Fruit fly (Drosophila melanogaster) whole organism, embryonic: Measurements from ENCODE around the gene mRpS31.

Source experiments
- CG10431 ChIP-seq: fragments of 200-800 bp; sonication (Bioruptor generic); optimal IDR thresholded peaks from 3 replicates; lab custom pipeline; 2018; ENCODE audit warnings: missing biosample characterization, mild to moderate bottlenecking, missing genetic modification characterization
- CG10565 ChIP-seq: fragments of 200-800 bp; sonication (Bioruptor generic); optimal IDR thresholded peaks from 3 replicates; lab custom pipeline; 2016; ENCODE audit warnings: missing biosample characterization, mild to moderate bottlenecking, missing genetic modification characterization
- CG11398 ChIP-seq: fragments of 200-800 bp; sonication (Bioruptor generic); optimal IDR thresholded peaks from 2 replicates; lab custom pipeline; 2016; ENCODE audit warnings: missing biosample characterization, missing genetic modification characterization
- CG12659 ChIP-seq: fragments of 200-800 bp; sonication (Bioruptor generic); optimal IDR thresholded peaks from 3 replicates; lab custom pipeline; 2017; ENCODE audit warnings: mild to moderate bottlenecking, missing biosample characterization, missing genetic modification reagents, missing genetic modification characterization
- CG13123 ChIP-seq: fragments of 200-800 bp; sonication (Bioruptor generic); optimal IDR thresholded peaks from 2 replicates; lab custom pipeline; 2016; ENCODE audit warnings: missing biosample characterization, missing genetic modification characterization
- CG14965 ChIP-seq: fragments of 200-800 bp; sonication (Bioruptor generic); optimal IDR thresholded peaks from 2 replicates; lab custom pipeline; 2016; ENCODE audit warnings: missing biosample characterization, missing genetic modification characterization, borderline replicate concordance
- CG15479 ChIP-seq: fragments of 200-800 bp; sonication (Bioruptor generic); optimal IDR thresholded peaks from 3 replicates; lab custom pipeline; 2019; ENCODE audit warnings: missing biosample characterization, mild to moderate bottlenecking, missing genetic modification characterization, moderate library complexity
- CG17328 ChIP-seq: fragments of 200-800 bp; sonication (Bioruptor generic); IDR thresholded peaks from 2 replicates; pipeline ENCODE4 v1.3.6; 2022; ENCODE audit warnings: missing biosample characterization, missing genetic modification characterization
- CG17829 ChIP-seq: fragments of 200-800 bp; optimal IDR thresholded peaks from 2 replicates; lab custom pipeline; 2019; ENCODE audit warnings: missing biosample characterization, mild to moderate bottlenecking, missing genetic modification characterization, moderate library complexity
- CG18262 ChIP-seq: fragments of 200-800 bp; optimal IDR thresholded peaks from 3 replicates; lab custom pipeline; 2019; ENCODE audit warnings: missing biosample characterization, mild to moderate bottlenecking, missing genetic modification characterization, moderate library complexity
- CG2202 ChIP-seq: fragments of 200-800 bp; sonication (Bioruptor generic); optimal IDR thresholded peaks from 2 replicates; lab custom pipeline; 2018; ENCODE audit warnings: missing biosample characterization, mild to moderate bottlenecking, missing genetic modification characterization
- CG3163 ChIP-seq: fragments of 200-800 bp; sonication (Bioruptor generic); optimal IDR thresholded peaks from 3 replicates; lab custom pipeline; 2016; ENCODE audit warnings: missing biosample characterization, missing genetic modification characterization
- CG32772 ChIP-seq: fragments of 200-800 bp; sonication (Bioruptor generic); IDR thresholded peaks from 2 replicates; pipeline ENCODE4 v1.3.6; 2022; ENCODE audit warnings: missing biosample characterization, missing genetic modification characterization
- CG42726 ChIP-seq: fragments of 200-800 bp; sonication (Bioruptor generic); IDR thresholded peaks from 2 replicates; pipeline ENCODE4 v1.3.6; 2022; ENCODE audit warnings: missing biosample characterization, missing genetic modification characterization; ENCODE audit not compliant: partially characterized antibody
- CG4617 ChIP-seq: fragments of 200-800 bp; sonication (Bioruptor generic); optimal IDR thresholded peaks from 3 replicates; lab custom pipeline; 2016; ENCODE audit warnings: missing biosample characterization, missing genetic modification characterization, borderline replicate concordance
- CG4854 ChIP-seq: fragments of 200-800 bp; sonication (Bioruptor generic); optimal IDR thresholded peaks from 2 replicates; lab custom pipeline; 2016; ENCODE audit warnings: missing biosample characterization, missing genetic modification characterization, inconsistent platforms
- CG6791 ChIP-seq: fragments of 200-800 bp; sonication (Bioruptor generic); IDR thresholded peaks from 3 replicates; pipeline ENCODE4 v1.3.6; 2022; ENCODE audit warnings: missing biosample characterization, missing genetic modification characterization; ENCODE audit not compliant: partially characterized antibody
- CG7745 ChIP-seq: fragments of 200-800 bp; sonication (Bioruptor generic); optimal IDR thresholded peaks from 2 replicates; lab custom pipeline; 2018; ENCODE audit warnings: missing biosample characterization, mild to moderate bottlenecking, missing genetic modification characterization, moderate library complexity
- Dip2 ChIP-seq: fragments of 200-800 bp; sonication (Bioruptor generic); IDR thresholded peaks from 2 replicates; pipeline ENCODE4 v1.3.6; 2022; ENCODE audit warnings: missing biosample characterization, missing genetic modification characterization
- Elba2 ChIP-seq: fragments of 200-800 bp; sonication (Bioruptor generic); optimal IDR thresholded peaks from 3 replicates; lab custom pipeline; 2016; ENCODE audit warnings: missing biosample characterization, missing genetic modification characterization
- Ets65A ChIP-seq: fragments of 200-800 bp; sonication (Bioruptor generic); peaks from one replicate; lab custom pipeline; 2016; ENCODE audit warnings: missing biosample characterization, missing genetic modification characterization
- Fer2 ChIP-seq: fragments of 200-800 bp; sonication (Bioruptor generic); optimal IDR thresholded peaks from 2 replicates; lab custom pipeline; 2018; ENCODE audit warnings: missing biosample characterization, mild to moderate bottlenecking, missing genetic modification characterization, moderate library complexity
- Fer3 ChIP-seq: fragments of 200-800 bp; sonication (Bioruptor generic); optimal IDR thresholded peaks from 2 replicates; lab custom pipeline; 2018; ENCODE audit warnings: missing biosample characterization, mild to moderate bottlenecking, missing genetic modification characterization, moderate library complexity
- Hmx ChIP-seq: fragments of 200-800 bp; sonication (Bioruptor generic); optimal IDR thresholded peaks from 2 replicates; lab custom pipeline; 2016; ENCODE audit warnings: missing biosample characterization, missing genetic modification characterization
- PHDP ChIP-seq: fragments of 200-800 bp; sonication (Bioruptor generic); optimal IDR thresholded peaks from 3 replicates; lab custom pipeline; 2018; ENCODE audit warnings: missing biosample characterization, mild to moderate bottlenecking, missing genetic modification characterization, moderate library complexity
- Scr ChIP-seq: fragments of 200-800 bp; sonication (Bioruptor generic); IDR thresholded peaks from 2 replicates; pipeline ENCODE4 v1.3.6; 2022; ENCODE audit warnings: missing biosample characterization, missing genetic modification characterization; ENCODE audit not compliant: partially characterized antibody
- Spps ChIP-seq: fragments of 200-800 bp; sonication (Bioruptor generic); optimal IDR thresholded peaks from 2 replicates; lab custom pipeline; 2018; ENCODE audit warnings: missing biosample characterization, mild to moderate bottlenecking, missing genetic modification characterization
- ab ChIP-seq: fragments of 200-800 bp; sonication (Bioruptor generic); optimal IDR thresholded peaks from 2 replicates; lab custom pipeline; 2016; ENCODE audit warnings: missing biosample characterization, missing genetic modification characterization
- abd-A ChIP-seq: fragments of 200-800 bp; sonication (Bioruptor generic); optimal IDR thresholded peaks from 3 replicates; lab custom pipeline; 2019; ENCODE audit warnings: missing biosample characterization, mild to moderate bottlenecking, missing genetic modification characterization, moderate library complexity
- ap ChIP-seq: fragments of 200-800 bp; sonication (Bioruptor generic); IDR thresholded peaks from 2 replicates; pipeline ENCODE4 v1.3.6; 2022; ENCODE audit warnings: missing biosample characterization, missing genetic modification characterization
- bsh ChIP-seq, 2 experiments: fragments of 200-800 bp; sonication (Bioruptor generic); optimal IDR thresholded peaks; 2 replicates each; lab custom pipeline; 2017 to 2018; ENCODE audit warnings: mild to moderate bottlenecking in 2 of 2, missing biosample characterization in 2 of 2, missing genetic modification characterization in 2 of 2, moderate library complexity in 1 of 2
- cad ChIP-seq: fragments of >200 bp; optimal IDR thresholded peaks from 2 replicates; lab custom pipeline; 2017; ENCODE audit warnings: missing biosample characterization, missing genetic modification characterization
- chinmo ChIP-seq: fragments of 200-800 bp; sonication (Bioruptor generic); IDR thresholded peaks from 4 replicates; pipeline ENCODE4 v1.3.6; 2022; ENCODE audit warnings: missing biosample characterization, missing genetic modification characterization; ENCODE audit not compliant: partially characterized antibody
- dmrt11E ChIP-seq: fragments of 200-800 bp; sonication (Bioruptor generic); optimal IDR thresholded peaks from 3 replicates; lab custom pipeline; 2018; ENCODE audit warnings: missing biosample characterization, mild to moderate bottlenecking, missing genetic modification characterization, moderate library complexity
- fu2 ChIP-seq: fragments of 200-800 bp; sonication (Bioruptor generic); optimal IDR thresholded peaks from 2 replicates; lab custom pipeline; 2016; ENCODE audit warnings: missing biosample characterization, missing genetic modification characterization
- gcm ChIP-seq: fragments of 200-800 bp; sonication (Bioruptor generic); optimal IDR thresholded peaks from 2 replicates; lab custom pipeline; 2019; ENCODE audit warnings: missing biosample characterization, mild to moderate bottlenecking, missing genetic modification characterization, moderate library complexity
- ham ChIP-seq: fragments of 200-800 bp; sonication (Bioruptor generic); IDR thresholded peaks from 2 replicates; pipeline ENCODE4 v1.3.6; 2022; ENCODE audit warnings: missing biosample characterization, missing genetic modification characterization
- hbn ChIP-seq: fragments of 200-800 bp; sonication (Bioruptor generic); IDR thresholded peaks from 2 replicates; pipeline ENCODE4 v1.3.6; 2022; ENCODE audit warnings: missing biosample characterization, missing genetic modification characterization; ENCODE audit not compliant: partially characterized antibody
- pan ChIP-seq, 4 experiments: fragments of >200 bp in 3 of 4; fragments of 200-800 bp in 1 of 4; sonication (Bioruptor generic) in 1 of 4; optimal IDR thresholded peaks in 3 of 4; IDR thresholded peaks in 1 of 4; 2 replicates each; pipeline versions ENCODE4 v1.3.6 to Lab custom; 2017 to 2022; ENCODE audit warnings: missing biosample characterization in 2 of 4, missing genetic modification characterization in 2 of 4, mixed read lengths in 1 of 4
- pb ChIP-seq: fragments of 200-800 bp; sonication (Bioruptor generic); optimal IDR thresholded peaks from 3 replicates; lab custom pipeline; 2016; ENCODE audit warnings: missing biosample characterization, missing genetic modification characterization
- salm ChIP-seq: fragments of 200-800 bp; sonication (Bioruptor generic); optimal IDR thresholded peaks from 2 replicates; lab custom pipeline; 2018; ENCODE audit warnings: missing biosample characterization, mild to moderate bottlenecking, missing genetic modification characterization
- sima ChIP-seq: fragments of 200-800 bp; sonication (Bioruptor generic); optimal IDR thresholded peaks from 2 replicates; lab custom pipeline; 2016; ENCODE audit warnings: missing biosample characterization, missing genetic modification characterization
- slbo ChIP-seq: fragments of 200-800 bp; sonication (Bioruptor generic); IDR thresholded peaks from 2 replicates; pipeline ENCODE4 v1.3.6; 2022; ENCODE audit warnings: missing biosample characterization, missing genetic modification characterization
- sob ChIP-seq: fragments of 200-800 bp; sonication (Bioruptor generic); IDR thresholded peaks from 2 replicates; pipeline ENCODE4 v1.3.6; 2022; ENCODE audit warnings: missing biosample characterization, missing genetic modification characterization
- ssp ChIP-seq: fragments of 200-800 bp; sonication (Bioruptor generic); IDR thresholded peaks from 2 replicates; pipeline ENCODE4 v1.3.6; 2022; ENCODE audit warnings: missing biosample characterization, missing genetic modification characterization
- tap ChIP-seq: fragments of 200-800 bp; optimal IDR thresholded peaks from 3 replicates; lab custom pipeline; 2019; ENCODE audit warnings: missing biosample characterization, mild to moderate bottlenecking, missing genetic modification characterization, moderate library complexity
- tin ChIP-seq: fragments of 200-800 bp; sonication (Bioruptor generic); optimal IDR thresholded peaks from 3 replicates; lab custom pipeline; 2016; ENCODE audit warnings: missing biosample characterization, missing genetic modification characterization
- tio ChIP-seq: fragments of 200-800 bp; sonication (Bioruptor generic); optimal IDR thresholded peaks from 2 replicates; lab custom pipeline; 2017; ENCODE audit warnings: missing biosample characterization, missing genetic modification characterization, inconsistent platforms
- trh ChIP-seq: fragments of 200-800 bp; sonication (Bioruptor generic); optimal IDR thresholded peaks from 2 replicates; lab custom pipeline; 2016; ENCODE audit warnings: missing biosample characterization, missing genetic modification characterization
- unpg ChIP-seq: fragments of 200-800 bp; sonication (Bioruptor generic); optimal IDR thresholded peaks from 3 replicates; lab custom pipeline; 2018; ENCODE audit warnings: missing biosample characterization, mild to moderate bottlenecking, missing genetic modification characterization, moderate library complexity

Gene mRpS31

dm6 chr3L:16054095-16054494 is 49.1 kb downstream of the mRpS31 start (continued):
- TF ChIP-seq CG6791 (GFP tag; lab: Robert Waterston, UW) = no peak
- TF ChIP-seq PHDP (tag; lab: Kevin White, UChicago) = peak; percentile 49
- TF ChIP-seq Dip2 (GFP tag; lab: Robert Waterston, UW) = no peak
- no peak for TF ChIP-seq CG11398 (GFP tag; lab: Kevin White, UChicago)
- TF ChIP-seq CG14965 = no peak
- TF ChIP-seq CG4617 (GFP tag; lab: Kevin White, UChicago) = no peak
- no peak for TF ChIP-seq salm
- peak; percentile 53 for TF ChIP-seq gcm
- no peak for TF ChIP-seq CG15479 (GFP tag; lab: Kevin White, UChicago)
- peak; percentile 15 for TF ChIP-seq dmrt11E (tag; lab: Kevin White, UChicago)
- TF ChIP-seq pb = no peak
- TF ChIP-seq Ets65A = peak; percentile 58
- no peak for TF ChIP-seq CG10431
- no peak for TF ChIP-seq slbo (GFP tag; lab: Robert Waterston, UW)
- TF ChIP-seq bsh (GFP tag; optimal IDR thresholded peaks at IDR 0.05; lab: Kevin White, UChicago) = peak in 1 of 2 experiments; percentile 53
- no peak for TF ChIP-seq CG32772 (GFP tag; lab: Robert Waterston, UW)
- TF ChIP-seq CG42726 (GFP tag; lab: Robert Waterston, UW) = no peak
- TF ChIP-seq CG13123 (GFP tag; lab: Kevin White, UChicago) = no peak
- TF ChIP-seq Elba2 (GFP tag; lab: Kevin White, UChicago) = no peak
- TF ChIP-seq CG7745 (tag; lab: Kevin White, UChicago) = no peak
- TF ChIP-seq CG18262 = peak; percentile 67
- TF ChIP-seq CG3163 (GFP tag; lab: Kevin White, UChicago) = no peak
- peak; percentile 30 for TF ChIP-seq tin (GFP tag; lab: Kevin White, UChicago)
- no peak for TF ChIP-seq cad (GFP tag; lab: Kevin White, UChicago)
- peak; percentile 31 for TF ChIP-seq Fer3 (tag; lab: Kevin White, UChicago)
- TF ChIP-seq pan (optimal IDR thresholded peaks at IDR 0.05; lab: Kevin White, UChicago) = no peak
- TF ChIP-seq pan (GFP tag; optimal IDR thresholded peaks at IDR 0.05 in 1 of 2, IDR thresholded peaks at IDR 0.05 in 1 of 2) = peak in 1 of 2 experiments; percentile 71
- TF ChIP-seq trh (GFP tag; lab: Kevin White, UChicago) = no peak
- TF ChIP-seq fu2 (GFP tag; lab: Kevin White, UChicago) = no peak
- TF ChIP-seq abd-A = no peak
- TF ChIP-seq sob (GFP tag; lab: Robert Waterston, UW) = no peak
- TF ChIP-seq CG4854 (GFP tag; lab: Kevin White, UChicago) = no peak
- TF ChIP-seq ap (GFP tag; lab: Robert Waterston, UW) = peak; percentile 35; the same call in 1 of the 2 replicates
- TF ChIP-seq ab = no peak
- peak; percentile 14 for TF ChIP-seq tio (GFP tag; lab: Kevin White, UChicago)
- no peak for TF ChIP-seq hbn (GFP tag; lab: Robert Waterston, UW)
- no peak for TF ChIP-seq CG2202 (tag; lab: Kevin White, UChicago)
- no peak for TF ChIP-seq CG17328
- TF ChIP-seq Hmx (GFP tag; lab: Kevin White, UChicago) = no peak
- TF ChIP-seq CG12659 (GFP tag; lab: Kevin White, UChicago) = peak; percentile 15
- TF ChIP-seq tap (tag; lab: Kevin White, UChicago) = no peak
- no peak for TF ChIP-seq ham (GFP tag; lab: Robert Waterston, UW)
- TF ChIP-seq Spps = no peak
- peak; percentile 50 for TF ChIP-seq unpg (GFP tag; lab: Kevin White, UChicago)
- TF ChIP-seq chinmo (GFP tag; lab: Robert Waterston, UW) = no peak
- TF ChIP-seq CG17829 (tag; lab: Kevin White, UChicago) = peak; percentile 57
- no peak for TF ChIP-seq ssp (GFP tag; lab: Robert Waterston, UW)
- no peak for TF ChIP-seq sima (GFP tag; lab: Kevin White, UChicago)
- no peak for TF ChIP-seq Scr (GFP tag; lab: Robert Waterston, UW)
- TF ChIP-seq CG10565 (GFP tag; lab: Kevin White, UChicago) = no peak
- no peak for TF ChIP-seq Fer2 (tag; lab: Kevin White, UChicago)
